Fruit fly (Drosophila melanogaster) whole organism, embryonic: Measurements from ENCODE around the gene Mdh1.
A peak's percentile ranks its signal among the peaks of the same experiment; 100 is the strongest.

Source experiments
- Aef1 ChIP-seq: fragments of 200-800 bp; sonication (Bioruptor generic); IDR thresholded peaks from 3 replicates; pipeline ENCODE4 v1.3.6; 2022; ENCODE audit warnings: missing biosample characterization, missing genetic modification characterization
- CG1024 ChIP-seq: fragments of 200-800 bp; sonication (Bioruptor generic); IDR thresholded peaks from 2 replicates; pipeline ENCODE4 v1.3.6; 2022; ENCODE audit warnings: missing biosample characterization, missing genetic modification characterization
- CG12299 ChIP-seq: fragments of 200-800 bp; sonication (Bioruptor generic); optimal IDR thresholded peaks from 2 replicates; lab custom pipeline; 2018; ENCODE audit warnings: missing biosample characterization, mild to moderate bottlenecking, missing genetic modification characterization
- CG13424 ChIP-seq: fragments of 200-800 bp; sonication (Bioruptor generic); optimal IDR thresholded peaks from 2 replicates; lab custom pipeline; 2019; ENCODE audit warnings: missing biosample characterization, mild to moderate bottlenecking, missing genetic modification characterization, moderate library complexity
- CG14710 ChIP-seq: fragments of 200-800 bp; sonication (Bioruptor generic); optimal IDR thresholded peaks from 3 replicates; lab custom pipeline; 2019; ENCODE audit warnings: missing biosample characterization, mild to moderate bottlenecking, missing genetic modification characterization, moderate library complexity
- CG1602 ChIP-seq: fragments of 200-800 bp; sonication (Bioruptor generic); optimal IDR thresholded peaks from 3 replicates; lab custom pipeline; 2016; ENCODE audit warnings: missing biosample characterization, missing genetic modification characterization
- CG17359 ChIP-seq: fragments of 200-800 bp; sonication (Bioruptor generic); optimal IDR thresholded peaks from 3 replicates; lab custom pipeline; 2018; ENCODE audit warnings: missing biosample characterization, mild to moderate bottlenecking, missing genetic modification characterization, moderate library complexity
- CG17385 ChIP-seq: fragments of 200-800 bp; sonication (Bioruptor generic); optimal IDR thresholded peaks from 3 replicates; lab custom pipeline; 2018; ENCODE audit warnings: missing biosample characterization, mild to moderate bottlenecking, missing genetic modification characterization
- CG17802 ChIP-seq: fragments of 200-800 bp; sonication (Bioruptor generic); optimal IDR thresholded peaks from 2 replicates; lab custom pipeline; 2018; ENCODE audit warnings: missing biosample characterization, mild to moderate bottlenecking, missing genetic modification characterization, moderate library complexity
- CG2712 ChIP-seq: fragments of 200-800 bp; optimal IDR thresholded peaks from 3 replicates; lab custom pipeline; 2019; ENCODE audit warnings: missing biosample characterization, mild to moderate bottlenecking, missing genetic modification characterization, moderate library complexity
- CG31388 ChIP-seq: fragments of 200-800 bp; sonication (Bioruptor generic); optimal IDR thresholded peaks from 2 replicates; lab custom pipeline; 2016; ENCODE audit warnings: missing biosample characterization, missing genetic modification characterization
- CG31441 ChIP-seq: fragments of 200-800 bp; sonication (Bioruptor generic); IDR thresholded peaks from 2 replicates; pipeline ENCODE4 v1.3.6; 2022; ENCODE audit warnings: missing biosample characterization, missing genetic modification characterization
- CG34422 ChIP-seq: fragments of 200-800 bp; sonication (Bioruptor generic); IDR thresholded peaks from 3 replicates; pipeline ENCODE4 v1.3.6; 2022; ENCODE audit warnings: missing biosample characterization, missing genetic modification characterization
- CG4854 ChIP-seq: fragments of 200-800 bp; sonication (Bioruptor generic); optimal IDR thresholded peaks from 2 replicates; lab custom pipeline; 2016; ENCODE audit warnings: missing biosample characterization, missing genetic modification characterization, inconsistent platforms
- CG7372 ChIP-seq: fragments of 200-800 bp; sonication (Bioruptor generic); IDR thresholded peaks from 2 replicates; pipeline ENCODE4 v1.3.6; 2022; ENCODE audit warnings: missing biosample characterization, missing genetic modification characterization
- CG7987 ChIP-seq: fragments of 200-800 bp; sonication (Bioruptor generic); optimal IDR thresholded peaks from 2 replicates; lab custom pipeline; 2018; ENCODE audit warnings: missing biosample characterization, mild to moderate bottlenecking, missing genetic modification characterization, moderate library complexity
- D19B ChIP-seq: fragments of 200-800 bp; sonication (Bioruptor generic); optimal IDR thresholded peaks from 2 replicates; lab custom pipeline; 2017; ENCODE audit warnings: missing biosample characterization, mild to moderate bottlenecking, missing genetic modification characterization
- Dll ChIP-seq: fragments of 200-800 bp; sonication (Bioruptor generic); IDR thresholded peaks from 4 replicates; pipeline ENCODE4 v1.3.6; 2022; ENCODE audit warnings: missing biosample characterization, missing genetic modification characterization; ENCODE audit not compliant: partially characterized antibody
- Fer2 ChIP-seq: fragments of 200-800 bp; sonication (Bioruptor generic); optimal IDR thresholded peaks from 2 replicates; lab custom pipeline; 2018; ENCODE audit warnings: missing biosample characterization, mild to moderate bottlenecking, missing genetic modification characterization, moderate library complexity
- NC2α ChIP-seq: fragments of 200-800 bp; sonication (Bioruptor generic); optimal IDR thresholded peaks from 2 replicates; lab custom pipeline; 2016; ENCODE audit warnings: missing biosample characterization, missing genetic modification characterization
- Ravus ChIP-seq: fragments of 200-800 bp; sonication (Bioruptor generic); IDR thresholded peaks from 2 replicates; pipeline ENCODE4 v1.3.6; 2022; ENCODE audit warnings: missing biosample characterization, missing genetic modification characterization
- Rx ChIP-seq: fragments of 200-800 bp; sonication (Bioruptor generic); IDR thresholded peaks from 2 replicates; pipeline ENCODE4 v1.3.6; 2022; ENCODE audit warnings: missing biosample characterization, missing genetic modification characterization
- Sox100B ChIP-seq: fragments of 200-800 bp; sonication (Bioruptor generic); optimal IDR thresholded peaks from 3 replicates; lab custom pipeline; 2018; ENCODE audit warnings: missing biosample characterization, mild to moderate bottlenecking, missing genetic modification characterization
- Ssrp ChIP-seq: fragments of 200-800 bp; sonication (Bioruptor generic); optimal IDR thresholded peaks from 2 replicates; lab custom pipeline; 2018; ENCODE audit warnings: missing biosample characterization, mild to moderate bottlenecking, missing genetic modification characterization, moderate library complexity
- al ChIP-seq: fragments of 200-800 bp; sonication (Bioruptor generic); IDR thresholded peaks from 2 replicates; pipeline ENCODE4 v1.3.6; 2022; ENCODE audit warnings: missing biosample characterization, missing genetic modification characterization
- ara ChIP-seq: fragments of 200-800 bp; sonication (Bioruptor generic); IDR thresholded peaks from 2 replicates; pipeline ENCODE4 v1.3.6; 2022; ENCODE audit warnings: missing biosample characterization, missing genetic modification characterization
- bab2 ChIP-seq: fragments of 200-800 bp; sonication (Bioruptor generic); optimal IDR thresholded peaks from 2 replicates; lab custom pipeline; 2016; ENCODE audit warnings: missing biosample characterization, missing genetic modification characterization
- bsh ChIP-seq, 2 experiments: fragments of 200-800 bp; sonication (Bioruptor generic); optimal IDR thresholded peaks; 2 replicates each; lab custom pipeline; 2017 to 2018; ENCODE audit warnings: mild to moderate bottlenecking in 2 of 2, missing biosample characterization in 2 of 2, missing genetic modification characterization in 2 of 2, moderate library complexity in 1 of 2
- chn ChIP-seq: fragments of 200-800 bp; sonication (Bioruptor generic); optimal IDR thresholded peaks from 2 replicates; lab custom pipeline; 2016; ENCODE audit warnings: missing biosample characterization, missing genetic modification characterization
- corto ChIP-seq: fragments of 200-800 bp; sonication (Bioruptor generic); optimal IDR thresholded peaks from 2 replicates; lab custom pipeline; 2016; ENCODE audit warnings: missing biosample characterization, mild to moderate bottlenecking, missing genetic modification characterization, moderate library complexity
- crp ChIP-seq, 2 experiments: fragments of 200-800 bp; sonication (Bioruptor generic); optimal IDR thresholded peaks; 2 replicates in 1 of 2; 3 replicates in 1 of 2; lab custom pipeline; 2017; ENCODE audit warnings: missing biosample characterization in 2 of 2, missing genetic modification characterization in 2 of 2, mild to moderate bottlenecking in 1 of 2, moderate library complexity in 1 of 2
- dati ChIP-seq: fragments of 200-800 bp; sonication (Bioruptor generic); IDR thresholded peaks from 2 replicates; pipeline ENCODE4 v1.3.6; 2022; ENCODE audit warnings: missing biosample characterization, missing genetic modification characterization
- fd64A ChIP-seq: fragments of 200-800 bp; sonication (Bioruptor generic); optimal IDR thresholded peaks from 3 replicates; lab custom pipeline; 2018; ENCODE audit warnings: missing biosample characterization, mild to moderate bottlenecking, missing genetic modification characterization
- her ChIP-seq: fragments of 200-800 bp; sonication (Bioruptor generic); optimal IDR thresholded peaks from 2 replicates; lab custom pipeline; 2016; ENCODE audit warnings: missing biosample characterization, missing genetic modification characterization
- insv ChIP-seq, 2 experiments: fragments of 200-800 bp; sonication (Bioruptor generic); optimal IDR thresholded peaks; 3 replicates each; lab custom pipeline; 2016 to 2018; ENCODE audit warnings: missing biosample characterization in 2 of 2, missing genetic modification characterization in 2 of 2
- jigr1 ChIP-seq: fragments of 200-800 bp; sonication (Bioruptor generic); IDR thresholded peaks from 3 replicates; pipeline ENCODE4 v1.3.6; 2022; ENCODE audit warnings: missing biosample characterization, missing genetic modification characterization
- ken ChIP-seq: fragments of 200-800 bp; sonication (Bioruptor generic); IDR thresholded peaks from 3 replicates; pipeline ENCODE4 v1.3.6; 2022; ENCODE audit warnings: missing biosample characterization, missing genetic modification characterization
- lbe ChIP-seq: fragments of 200-800 bp; sonication (Bioruptor generic); optimal IDR thresholded peaks from 2 replicates; lab custom pipeline; 2016; ENCODE audit warnings: missing biosample characterization, mild to moderate bottlenecking, missing genetic modification characterization
- odd ChIP-seq: fragments of 200-800 bp; sonication (Bioruptor generic); optimal IDR thresholded peaks from 2 replicates; lab custom pipeline; 2017; ENCODE audit warnings: missing biosample characterization, mild to moderate bottlenecking, missing genetic modification characterization
- peb ChIP-seq: fragments of 200-800 bp; sonication (Bioruptor generic); IDR thresholded peaks from 2 replicates; pipeline ENCODE4 v1.3.6; 2022; ENCODE audit warnings: missing biosample characterization, missing genetic modification characterization
- pum ChIP-seq: fragments of 200-800 bp; sonication (Bioruptor generic); optimal IDR thresholded peaks from 2 replicates; lab custom pipeline; 2016; ENCODE audit warnings: missing biosample characterization, missing genetic modification characterization
- row ChIP-seq: fragments of 200-800 bp; sonication (Bioruptor generic); IDR thresholded peaks from 3 replicates; pipeline ENCODE4 v1.3.6; 2022; ENCODE audit warnings: missing biosample characterization, missing genetic modification characterization
- shn ChIP-seq: fragments of 200-800 bp; sonication (Bioruptor generic); optimal IDR thresholded peaks from 3 replicates; lab custom pipeline; 2016; ENCODE audit warnings: missing biosample characterization, missing genetic modification characterization
- tap ChIP-seq: fragments of 200-800 bp; optimal IDR thresholded peaks from 3 replicates; lab custom pipeline; 2019; ENCODE audit warnings: missing biosample characterization, mild to moderate bottlenecking, missing genetic modification characterization, moderate library complexity
- tup ChIP-seq: fragments of 200-800 bp; sonication (Bioruptor generic); optimal IDR thresholded peaks from 2 replicates; lab custom pipeline; 2016; ENCODE audit warnings: missing biosample characterization, mild to moderate bottlenecking, missing genetic modification characterization, moderate library complexity
- vnd ChIP-seq: fragments of 200-800 bp; sonication (Bioruptor generic); IDR thresholded peaks from 3 replicates; pipeline ENCODE4 v1.3.6; 2022; ENCODE audit warnings: missing biosample characterization, missing genetic modification characterization; ENCODE audit not compliant: partially characterized antibody
- vvl ChIP-seq: fragments of 200-800 bp; sonication (Bioruptor generic); IDR thresholded peaks from 2 replicates; pipeline ENCODE4 v1.3.6; 2022; ENCODE audit warnings: missing biosample characterization, missing genetic modification characterization
- zfh1 ChIP-seq: fragments of 200-800 bp; sonication (Bioruptor generic); IDR thresholded peaks from 3 replicates; pipeline ENCODE4 v1.3.6; 2022; ENCODE audit warnings: missing biosample characterization, missing genetic modification characterization

Mdh1 gene

dm6 chr2L:10413251-10414127 lies 17.4 kb upstream of the Mdh1 start, which contains the start of the genes CG5355 and Klp31E (continued):
- TF ChIP-seq D19B (GFP tag; lab: Kevin White, UChicago) = peak; percentile 38
- peak; percentile 65 for TF ChIP-seq vnd
- peak; percentile 72 for TF ChIP-seq Sox100B (GFP tag; lab: Kevin White, UChicago)
- TF ChIP-seq Aef1 (GFP tag; lab: Robert Waterston, UW) = 0 out of 3 replicates have a peak, but pooled peaks have one; percentile 26
- peak; percentile 83 for TF ChIP-seq CG14710 (tag; lab: Kevin White, UChicago)
- TF ChIP-seq bab2 = peak; percentile 56
- peak; percentile 20 for TF ChIP-seq shn (GFP tag; lab: Kevin White, UChicago)
- no peak for TF ChIP-seq dati
- TF ChIP-seq al (GFP tag; lab: Robert Waterston, UW) = 0 out of 2 replicates have a peak, but pooled peaks have one; percentile 16
- TF ChIP-seq lbe = no peak
- peak; percentile 80 for TF ChIP-seq Dll (GFP tag; lab: Robert Waterston, UW)
- peak; percentile 58 for TF ChIP-seq pum
- peak; percentile 52; the same call in 1 of the 3 replicates for TF ChIP-seq ken
- peak; percentile 94 for TF ChIP-seq CG17802 (tag; lab: Kevin White, UChicago)
- no peak for TF ChIP-seq jigr1
- peak; percentile 56 for TF ChIP-seq CG17359 (tag; lab: Kevin White, UChicago)
- TF ChIP-seq NC2α (GFP tag; lab: Kevin White, UChicago) = no peak
- TF ChIP-seq CG1024 (GFP tag; lab: Robert Waterston, UW) = 0 out of 2 replicates have a peak, but pooled peaks have one; percentile 27
- TF ChIP-seq tup (GFP tag; lab: Kevin White, UChicago) = no peak
- no peak for TF ChIP-seq Ravus (GFP tag; lab: Robert Waterston, UW)
- peak; percentile 63 for TF ChIP-seq odd
- TF ChIP-seq CG12299 (tag; lab: Kevin White, UChicago) = peak; percentile 27
- TF ChIP-seq CG7372 = no peak
- TF ChIP-seq fd64A (GFP tag; lab: Kevin White, UChicago) = no peak
- peak; percentile 88 for TF ChIP-seq row
- TF ChIP-seq CG17385 (GFP tag; lab: Kevin White, UChicago) = peak; percentile 47
- TF ChIP-seq her = no peak
- no peak for TF ChIP-seq CG7987 (GFP tag; lab: Kevin White, UChicago)
- TF ChIP-seq CG1602 = peak; percentile 68
- TF ChIP-seq vvl = peak; percentile 62
- peak; percentile 81 for TF ChIP-seq CG13424 (tag; lab: Kevin White, UChicago)
- TF ChIP-seq CG34422 (GFP tag; lab: Robert Waterston, UW) = peak; percentile 18; the same call in 1 of the 3 replicates
- peak; percentile 65 for TF ChIP-seq tap (tag; lab: Kevin White, UChicago)
- peak; percentile 77 for TF ChIP-seq Ssrp (tag; lab: Kevin White, UChicago)
- TF ChIP-seq bsh (GFP tag; optimal IDR thresholded peaks at IDR 0.05; lab: Kevin White, UChicago) = peak in 1 of 2 experiments; percentile 58
- peak; percentile 41 for TF ChIP-seq chn
- peak; percentile 57; the same call in 2 of the 3 replicates for TF ChIP-seq zfh1 (GFP tag; lab: Robert Waterston, UW)
- TF ChIP-seq CG2712 (tag; lab: Kevin White, UChicago) = peak; percentile 85
- peak; percentile 28 for TF ChIP-seq CG31388 (GFP tag; lab: Kevin White, UChicago)
- TF ChIP-seq CG4854 = peak; percentile 14
- peak; percentile 30 to 84 for TF ChIP-seq crp (GFP tag; optimal IDR thresholded peaks at IDR 0.05; lab: Kevin White, UChicago)
- TF ChIP-seq insv (GFP tag; optimal IDR thresholded peaks at IDR 0.05; lab: Kevin White, UChicago) = peak in 1 of 2 experiments; percentile 26
- no peak for TF ChIP-seq CG31441 (GFP tag; lab: Robert Waterston, UW)
- TF ChIP-seq ara = peak; percentile 72
- TF ChIP-seq peb (GFP tag; lab: Robert Waterston, UW) = no peak
- no peak for TF ChIP-seq Rx (GFP tag; lab: Robert Waterston, UW)
- TF ChIP-seq Fer2 = peak; percentile 36
- TF ChIP-seq corto (GFP tag; lab: Kevin White, UChicago) = no peak
